Worm (Caenorhabditis elegans) whole organism, young adult: ENCODE results near the gene abu-2.
A peak's percentile ranks its signal among the peaks of the same experiment; 100 is the strongest.

Experiments
- B0261.1 ChIP-seq: sonication (generic microtip); optimal IDR thresholded peaks from 2 replicates; lab custom pipeline; 2016; ENCODE audit warnings: mild to moderate bottlenecking, missing genetic modification characterization, moderate library complexity, missing compliant biosample characterization
- C06A6.2 ChIP-seq: fragments of 200-800 bp; sonication (Bioruptor generic); conservative IDR thresholded peaks from 2 replicates; pipeline ENCODE4 v1.3.6; 2022; ENCODE audit warnings: missing genetic modification characterization, missing compliant biosample characterization
- C17E4.6 ChIP-seq: fragments of 200-800 bp; sonication (Bioruptor generic); IDR thresholded peaks from 2 replicates; pipeline ENCODE4 v1.3.6; 2022; ENCODE audit warnings: missing genetic modification reagents, missing genetic modification characterization, missing compliant biosample characterization
- D2030.7 ChIP-seq: fragments of 200-800 bp; sonication (Bioruptor generic); IDR thresholded peaks from 2 replicates; pipeline ENCODE4 v1.3.6; 2022; ENCODE audit warnings: missing genetic modification reagents, missing genetic modification characterization, missing compliant biosample characterization
- F22D6.2 ChIP-seq: sonication (generic microtip); optimal IDR thresholded peaks from 2 replicates; lab custom pipeline; 2016; ENCODE audit warnings: mild to moderate bottlenecking, missing genetic modification characterization, missing compliant biosample characterization
- F49E8.2 ChIP-seq: sonication (generic microtip); optimal IDR thresholded peaks from 3 replicates; lab custom pipeline; 2017; ENCODE audit warnings: missing genetic modification characterization, mild to moderate bottlenecking, missing compliant biosample characterization, antibody characterized with exemption, moderate library complexity; ENCODE audit not compliant: insufficient read depth
- F52B5.7 ChIP-seq: sonication (generic microtip); optimal IDR thresholded peaks from 2 replicates; lab custom pipeline; 2016; ENCODE audit warnings: mild to moderate bottlenecking, missing genetic modification characterization, missing compliant biosample characterization
- F55B11.4 ChIP-seq: sonication (generic microtip); optimal IDR thresholded peaks from 2 replicates; lab custom pipeline; 2016; ENCODE audit warnings: missing compliant biosample characterization, missing genetic modification characterization, borderline replicate concordance; ENCODE audit not compliant: insufficient read depth
- F57A8.1 ChIP-seq: fragments of 200-800 bp; sonication (Bioruptor generic); optimal IDR thresholded peaks from 2 replicates; lab custom pipeline; 2018; ENCODE audit warnings: mild to moderate bottlenecking, missing genetic modification characterization, moderate library complexity, missing compliant biosample characterization
- F57C9.4 ChIP-seq: sonication (generic microtip); optimal IDR thresholded peaks from 2 replicates; lab custom pipeline; 2017; ENCODE audit warnings: mild to moderate bottlenecking, missing genetic modification characterization, missing compliant biosample characterization
- Y53G8AR.9 ChIP-seq: fragments of 200-800 bp; sonication (Bioruptor generic); conservative IDR thresholded peaks from 2 replicates; pipeline ENCODE4 v1.3.6; 2022; ENCODE audit warnings: missing genetic modification reagents, missing genetic modification characterization, missing compliant biosample characterization
- Y56A3A.18 ChIP-seq: fragments of 200-800 bp; sonication (Bioruptor generic); IDR thresholded peaks from 2 replicates; pipeline ENCODE4 v1.3.6; 2022; ENCODE audit warnings: missing genetic modification reagents, missing genetic modification characterization, missing compliant biosample characterization
- ZK185.1 ChIP-seq: sonication (generic microtip); optimal IDR thresholded peaks from 2 replicates; lab custom pipeline; 2016; ENCODE audit warnings: mild to moderate bottlenecking, missing genetic modification characterization, missing compliant biosample characterization; ENCODE audit not compliant: poor library complexity, severe bottlenecking
- akir-1 ChIP-seq: fragments of 200-800 bp; sonication (Bioruptor generic); optimal IDR thresholded peaks from 2 replicates; lab custom pipeline; 2018; ENCODE audit warnings: mild to moderate bottlenecking, missing genetic modification characterization, moderate library complexity, missing compliant biosample characterization
- aptf-3 ChIP-seq: fragments of 200-800 bp; sonication (Bioruptor generic); IDR thresholded peaks from 2 replicates; pipeline ENCODE4 v1.3.6; 2022; ENCODE audit warnings: missing genetic modification characterization, missing compliant biosample characterization
- atf-7 ChIP-seq: sonication (generic microtip); optimal IDR thresholded peaks from 2 replicates; lab custom pipeline; 2017; ENCODE audit warnings: mild to moderate bottlenecking, missing genetic modification characterization, missing compliant biosample characterization
- attf-5 ChIP-seq: fragments of 200-800 bp; sonication (Bioruptor generic); optimal IDR thresholded peaks from 2 replicates; lab custom pipeline; 2018; ENCODE audit warnings: mild to moderate bottlenecking, missing genetic modification characterization, missing compliant biosample characterization
- bed-1 ChIP-seq: fragments of 200-800 bp; sonication (Bioruptor generic); IDR thresholded peaks from 2 replicates; pipeline ENCODE4 v1.3.6; 2022; ENCODE audit warnings: missing genetic modification reagents, missing genetic modification characterization, missing compliant biosample characterization
- bed-2 ChIP-seq: fragments of 200-800 bp; sonication (Bioruptor generic); IDR thresholded peaks from 2 replicates; pipeline ENCODE4 v1.3.6; 2022; ENCODE audit warnings: missing genetic modification reagents, missing genetic modification characterization, missing compliant biosample characterization
- ceh-100 ChIP-seq: fragments of 200-800 bp; sonication (Bioruptor generic); IDR thresholded peaks from 2 replicates; pipeline ENCODE4 v1.3.6; 2022; ENCODE audit warnings: missing genetic modification reagents, missing genetic modification characterization, missing compliant biosample characterization
- dox-1 ChIP-seq: fragments of 200-800 bp; sonication (Bioruptor generic); IDR thresholded peaks from 2 replicates; pipeline ENCODE4 v1.3.6; 2022; ENCODE audit warnings: missing genetic modification reagents, missing genetic modification characterization, missing compliant biosample characterization
- efl-1 ChIP-seq: fragments of 150-350 bp; optimal IDR thresholded peaks from 2 replicates; lab custom pipeline; 2014; ENCODE audit warnings: missing biosample characterization, missing genetic modification reagents, missing genetic modification characterization
- egl-44 ChIP-seq: fragments of 200-800 bp; sonication (Bioruptor generic); IDR thresholded peaks from 2 replicates; pipeline ENCODE4 v1.3.6; 2022; ENCODE audit warnings: missing genetic modification reagents, missing genetic modification characterization, missing compliant biosample characterization
- egrh-3 ChIP-seq: fragments of 200-800 bp; sonication (Bioruptor generic); IDR thresholded peaks from 2 replicates; pipeline ENCODE4 v1.3.6; 2022; ENCODE audit warnings: missing genetic modification reagents, missing genetic modification characterization, missing compliant biosample characterization
- ekl-4 ChIP-seq: fragments of 200-800 bp; sonication (Bioruptor generic); IDR thresholded peaks from 2 replicates; pipeline ENCODE4 v1.3.6; 2022; ENCODE audit warnings: missing genetic modification reagents, missing genetic modification characterization, missing compliant biosample characterization
- ets-4 ChIP-seq: fragments of 200-800 bp; sonication (Bioruptor generic); optimal IDR thresholded peaks from 2 replicates; lab custom pipeline; 2018; ENCODE audit warnings: mild to moderate bottlenecking, missing genetic modification characterization, missing compliant biosample characterization
- him-1 ChIP-seq: sonication (generic microtip); optimal IDR thresholded peaks from 2 replicates; lab custom pipeline; 2016; ENCODE audit warnings: missing genotype, missing genetic modification reagents, missing genetic modification characterization, missing compliant biosample characterization
- hmg-20 ChIP-seq: fragments of 200-800 bp; sonication (Bioruptor generic); IDR thresholded peaks from 2 replicates; pipeline ENCODE4 v1.3.6; 2022; ENCODE audit warnings: missing genetic modification reagents, missing genetic modification characterization, missing compliant biosample characterization
- hrde-1 ChIP-seq: sonication (generic microtip); optimal IDR thresholded peaks from 2 replicates; lab custom pipeline; 2016; ENCODE audit warnings: missing genetic modification characterization, mild to moderate bottlenecking, missing compliant biosample characterization, moderate library complexity, missing genotype, missing genetic modification reagents, borderline replicate concordance
- hsf-1 ChIP-seq: fragments of 200-800 bp; sonication (Bioruptor generic); IDR thresholded peaks from 2 replicates; pipeline ENCODE4 v1.3.6; 2022; ENCODE audit warnings: missing genetic modification reagents, missing genetic modification characterization, missing compliant biosample characterization
- let-526 ChIP-seq: fragments of 200-800 bp; sonication (Bioruptor generic); IDR thresholded peaks from 2 replicates; pipeline ENCODE4 v1.3.6; 2022; ENCODE audit warnings: missing genetic modification reagents, missing genetic modification characterization, missing compliant biosample characterization
- lin-54 ChIP-seq: fragments of 200-800 bp; sonication (Bioruptor generic); optimal IDR thresholded peaks from 2 replicates; lab custom pipeline; 2018; ENCODE audit warnings: mild to moderate bottlenecking, missing genetic modification characterization, missing compliant biosample characterization
- lir-1 ChIP-seq: fragments of 200-800 bp; sonication (Bioruptor generic); conservative IDR thresholded peaks from 2 replicates; pipeline ENCODE4 v1.3.6; 2022; ENCODE audit warnings: missing genetic modification reagents, missing genetic modification characterization, missing compliant biosample characterization
- lsy-27 ChIP-seq: sonication (generic microtip); optimal IDR thresholded peaks from 2 replicates; lab custom pipeline; 2017; ENCODE audit warnings: missing genetic modification characterization, mild to moderate bottlenecking, missing compliant biosample characterization, antibody characterized with exemption, missing genotype, borderline replicate concordance; ENCODE audit not compliant: insufficient read depth
- madf-8 ChIP-seq: fragments of 200-800 bp; sonication (Bioruptor generic); conservative IDR thresholded peaks from 2 replicates; pipeline ENCODE4 v1.3.6; 2022; ENCODE audit warnings: missing genetic modification reagents, missing genetic modification characterization, missing compliant biosample characterization
- mcd-1 ChIP-seq: fragments of 200-800 bp; sonication (Bioruptor generic); IDR thresholded peaks from 2 replicates; pipeline ENCODE4 v1.3.6; 2022; ENCODE audit warnings: missing genetic modification reagents, missing genetic modification characterization, missing compliant biosample characterization
- mel-28 ChIP-seq: sonication (generic microtip); optimal IDR thresholded peaks from 2 replicates; lab custom pipeline; 2016; ENCODE audit warnings: borderline replicate concordance, mild to moderate bottlenecking, missing genetic modification characterization, missing compliant biosample characterization
- nfya-1 ChIP-seq: sonication (generic microtip); optimal IDR thresholded peaks from 2 replicates; lab custom pipeline; 2017; ENCODE audit warnings: antibody characterized with exemption, missing compliant biosample characterization, missing genetic modification characterization, borderline replicate concordance; ENCODE audit not compliant: insufficient read depth
- pbrm-1 ChIP-seq: fragments of 200-800 bp; sonication (Bioruptor generic); IDR thresholded peaks from 2 replicates; pipeline ENCODE4 v1.3.6; 2022; ENCODE audit warnings: missing genetic modification reagents, missing genetic modification characterization, missing compliant biosample characterization
- pha-4 ChIP-seq: fragments of 150-350 bp; sonication (generic microtip); optimal IDR thresholded peaks from 2 replicates; lab custom pipeline; 2014; ENCODE audit warnings: missing biosample characterization, missing genetic modification reagents, missing genetic modification characterization
- rcor-1 ChIP-seq: fragments of 200-800 bp; sonication (Bioruptor generic); IDR thresholded peaks from 2 replicates; pipeline ENCODE4 v1.3.6; 2022; ENCODE audit warnings: missing genetic modification reagents, missing genetic modification characterization, missing compliant biosample characterization
- rpc-1 ChIP-seq, 2 experiments: fragments of 150-350 bp in 1 of 2; sonication (generic microtip) in 1 of 2; optimal IDR thresholded peaks; 2 replicates each; lab custom pipeline; 2014 to 2018; ENCODE audit warnings: missing biosample characterization in 1 of 2, missing genetic modification characterization in 1 of 2, missing genetic modification reagents in 1 of 2, missing genotype in 1 of 2
- tlf-1 ChIP-seq: fragments of 200-800 bp; sonication (Bioruptor generic); optimal IDR thresholded peaks from 2 replicates; lab custom pipeline; 2018; ENCODE audit warnings: mild to moderate bottlenecking, missing genetic modification characterization, missing compliant biosample characterization
- unc-130 ChIP-seq: sonication (generic microtip); optimal IDR thresholded peaks from 2 replicates; lab custom pipeline; 2016; ENCODE audit warnings: missing genetic modification reagents, missing genetic modification characterization, missing compliant biosample characterization
- unc-62 ChIP-seq: fragments of 150-350 bp; optimal IDR thresholded peaks from 2 replicates; lab custom pipeline; 2014; ENCODE audit warnings: missing biosample characterization, missing genetic modification reagents, missing genetic modification characterization
- xnd-1 ChIP-seq: sonication (generic microtip); optimal IDR thresholded peaks from 2 replicates; lab custom pipeline; 2016; ENCODE audit warnings: missing genotype, missing genetic modification reagents, missing genetic modification characterization, missing compliant biosample characterization
- ztf-6 ChIP-seq: fragments of 200-800 bp; sonication (Bioruptor generic); IDR thresholded peaks from 2 replicates; pipeline ENCODE4 v1.3.6; 2022; ENCODE audit warnings: missing genetic modification reagents, missing genetic modification characterization, missing compliant biosample characterization

The abu-2 gene

ce11 chrX:1379391-1379790, 31.1 kb downstream of the abu-2 start (continued):
- TF ChIP-seq C06A6.2 (GFP tag; lab: Robert Waterston, UW) (0 out of 2 replicates have a peak, but pooled peaks have one; percentile 30), ekl-4 (peak; percentile 66), F55B11.4 (no peak), rpc-1 (optimal IDR thresholded peaks at IDR 0.05; lab: Kevin White, UChicago) (peak; percentile 74), rpc-1 (tag; optimal IDR thresholded peaks at IDR 0.05; lab: Kevin White, UChicago) (peak; percentile 85), F57A8.1 (GFP tag; lab: Kevin White, UChicago) (peak; percentile 31), B0261.1 (peak; percentile 94), attf-5 (GFP tag; lab: Kevin White, UChicago) (peak; percentile 53), xnd-1 (tag; lab: Kevin White, UChicago) (no peak), D2030.7 (GFP tag; lab: Robert Waterston, UW) (peak; percentile 61), ets-4 (GFP tag; lab: Kevin White, UChicago) (peak; percentile 85), atf-7 (tag; lab: Kevin White, UChicago) (peak; percentile 75), mel-28 (no peak), egl-44 (GFP tag; lab: Robert Waterston, UW) (peak; percentile 90), egrh-3 (no peak; the same call in 1 of the 2 replicates), lin-54 (GFP tag; lab: Kevin White, UChicago) (peak; percentile 64), bed-1 (GFP tag; lab: Robert Waterston, UW) (0 out of 2 replicates have a peak, but pooled peaks have one; percentile 57), ceh-100 (GFP tag; lab: Robert Waterston, UW) (peak; percentile 46; the same call in 1 of the 2 replicates), ZK185.1 (tag; lab: Kevin White, UChicago) (peak; percentile 77), lir-1 (no peak; the same call in 1 of the 2 replicates), him-1 (tag; lab: Kevin White, UChicago) (peak; percentile 68), efl-1 (GFP tag; lab: Kevin White, UChicago) (no peak), akir-1 (peak; percentile 29), nfya-1 (no peak), C17E4.6 (GFP tag; lab: Robert Waterston, UW) (0 out of 2 replicates have a peak, but pooled peaks have one; percentile 34), bed-2 (GFP tag; lab: Robert Waterston, UW) (no peak), dox-1 (GFP tag; lab: Robert Waterston, UW) (peak; percentile 94), pha-4 (no peak), mcd-1 (peak; percentile 74), hmg-20 (GFP tag; lab: Robert Waterston, UW) (0 out of 2 replicates have a peak, but pooled peaks have one; percentile 65), F22D6.2 (tag; lab: Kevin White, UChicago) (peak; percentile 45), F52B5.7 (tag; lab: Kevin White, UChicago) (peak; percentile 70), Y56A3A.18 (GFP tag; lab: Robert Waterston, UW) (peak; percentile 88; the same call in 1 of the 2 replicates), hsf-1 (GFP tag; lab: Robert Waterston, UW) (0 out of 2 replicates have a peak, but pooled peaks have one; percentile 37), ztf-6 (GFP tag; lab: Robert Waterston, UW) (peak; percentile 55; the same call in 1 of the 2 replicates), hrde-1 (tag; lab: Kevin White, UChicago) (peak; percentile 43), unc-62 (GFP tag; lab: Kevin White, UChicago) (no peak), let-526 (GFP tag; lab: Robert Waterston, UW) (no peak), rcor-1 (GFP tag; lab: Robert Waterston, UW) (peak; percentile 64), F49E8.2 (no peak), madf-8 (no peak), pbrm-1 (GFP tag; lab: Robert Waterston, UW) (peak; percentile 71), aptf-3 (GFP tag; lab: Robert Waterston, UW) (no peak), lsy-27 (tag; lab: Kevin White, UChicago) (no peak), unc-130 (GFP tag; lab: Kevin White, UChicago) (peak; percentile 42), F57C9.4 (no peak), Y53G8AR.9 (peak; percentile 78), tlf-1 (peak; percentile 44)
